Worm (Caenorhabditis elegans): ENCODE measurements around the gene sea-1.

- TF ChIP-seq skn-1 (tag; optimal IDR thresholded peaks at IDR 0.05) (no peak), dve-1 (tag; optimal IDR thresholded peaks at IDR 0.05; ENCODE audit: insufficient read depth) (no peak), hif-1 (tag; optimal IDR thresholded peaks at IDR 0.05) (no peak)
Measured at ce11 chrII:3634765-3635164, 38.6 kb downstream of the sea-1 start.

All from whole organism, L4 larva.